Worm (Caenorhabditis elegans) whole organism, midembryonic: ENCODE measurements around the gene C06E4.3.

Experiments used
- T22C8.4 ChIP-seq: fragments of 200-800 bp; sonication (Bioruptor generic); IDR thresholded peaks from 2 replicates; pipeline ENCODE4 v1.3.6; 2022; ENCODE audit warnings: missing genetic modification characterization, missing compliant biosample characterization
- cog-1 ChIP-seq: sonication (generic microtip); optimal IDR thresholded peaks from 2 replicates; lab custom pipeline; 2016; ENCODE audit warnings: missing genetic modification characterization, missing compliant biosample characterization
- flt-1 ChIP-seq: fragments of 200-800 bp; sonication (Bioruptor generic); IDR thresholded peaks from 2 replicates; pipeline ENCODE4 v1.3.6; 2022; ENCODE audit warnings: missing genetic modification characterization, missing compliant biosample characterization
- klf-2 ChIP-seq: fragments of 200-800 bp; sonication (Bioruptor generic); conservative IDR thresholded peaks from 2 replicates; pipeline ENCODE4 v1.3.6; 2022; ENCODE audit warnings: missing genetic modification reagents, missing genetic modification characterization, missing compliant biosample characterization
- med-1 ChIP-seq: sonication (generic microtip); optimal IDR thresholded peaks from 2 replicates; lab custom pipeline; 2017; ENCODE audit warnings: missing genetic modification characterization, mild to moderate bottlenecking, missing compliant biosample characterization, antibody characterized with exemption, missing genetic modification reagents; ENCODE audit not compliant: insufficient read depth
- ref-1 ChIP-seq: fragments of 200-800 bp; sonication (Bioruptor generic); conservative IDR thresholded peaks from 2 replicates; pipeline ENCODE4 v1.3.6; 2022; ENCODE audit warnings: missing genetic modification reagents, missing genetic modification characterization, missing compliant biosample characterization
- tab-1 ChIP-seq: fragments of 200-800 bp; sonication (Bioruptor generic); IDR thresholded peaks from 2 replicates; pipeline ENCODE4 v1.3.6; 2022; ENCODE audit warnings: missing genetic modification characterization, missing compliant biosample characterization
- ztf-23 ChIP-seq: fragments of 200-800 bp; sonication (Bioruptor generic); IDR thresholded peaks from 2 replicates; pipeline ENCODE4 v1.3.6; 2022; ENCODE audit warnings: missing genetic modification reagents, missing genetic modification characterization, missing compliant biosample characterization

The C06E4.3 gene

DNA sequence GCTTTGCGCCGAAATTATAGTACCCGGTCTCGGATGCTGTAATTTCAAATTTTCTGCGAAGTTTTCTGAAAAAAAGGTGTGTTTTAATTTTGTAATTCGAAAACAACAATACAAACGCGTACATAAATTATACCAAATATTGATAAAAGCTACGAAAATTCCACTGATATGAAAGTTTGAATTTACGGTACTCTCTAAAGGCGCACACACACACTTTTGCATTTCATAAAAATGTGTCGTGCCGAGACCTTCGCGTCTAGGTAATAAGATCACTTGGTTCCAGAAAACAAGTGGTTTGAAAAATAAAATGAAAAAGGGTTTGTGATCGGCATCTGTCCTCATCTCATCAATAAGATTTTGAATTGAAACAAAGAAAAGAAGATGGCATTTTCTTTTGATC is 50.2 kb downstream of the C06E4.3 start:
- TF ChIP-seq flt-1 (GFP tag; lab: Robert Waterston, UW) (no peak), ref-1 (GFP tag; lab: Robert Waterston, UW) (no peak), cog-1 (no peak), ztf-23 (no peak), T22C8.4 (GFP tag; lab: Robert Waterston, UW) (no peak), tab-1 (GFP tag; lab: Robert Waterston, UW) (no peak), med-1 (GFP tag; lab: Kevin White, UChicago) (no peak), klf-2 (GFP tag; lab: Robert Waterston, UW) (no peak)
